Worm (Caenorhabditis elegans): ENCODE results near the gene C16C8.25.
"Not testable (repeated sequence)": the region's sequence is repeated elsewhere in the genome, so short reads cannot be mapped to it uniquely, and the experiment has no call there.

Gene C16C8.25

ce11 chrII:3461586-3461985, 12.6 kb downstream of the C16C8.25 start, which contains the start of gene C16C8.8:
Gene C16C8.8, minus strand, starts transcription at chrII:3461686.
- TF ChIP-seq him-1 (tag; optimal IDR thresholded peaks at IDR 0.05) (no peak), dao-5 (tag; optimal IDR thresholded peaks at IDR 0.05) (no peak), W03F9.2 (tag; optimal IDR thresholded peaks at IDR 0.05) (no peak)

ce11 chrII:3463097-3463496, 14.1 kb downstream of the C16C8.25 start, which contains the start of gene C16C8.9:
Gene C16C8.9, minus strand, starts transcription at chrII:3463197.
- TF ChIP-seq him-1 (tag; optimal IDR thresholded peaks at IDR 0.05) (no peak), dao-5 (tag; optimal IDR thresholded peaks at IDR 0.05) (no peak), W03F9.2 (tag; optimal IDR thresholded peaks at IDR 0.05) (no peak)

- not testable (repeated sequence) for TF ChIP-seq dao-5, W03F9.2, him-1 (tag; optimal IDR thresholded peaks at IDR 0.05)
Measured at ce11 chrII:3464580-3464979, 15.6 kb downstream of the C16C8.25 start, which contains the start of gene C16C8.10. Gene C16C8.10, minus strand, starts transcription at chrII:3464680.

DNA sequence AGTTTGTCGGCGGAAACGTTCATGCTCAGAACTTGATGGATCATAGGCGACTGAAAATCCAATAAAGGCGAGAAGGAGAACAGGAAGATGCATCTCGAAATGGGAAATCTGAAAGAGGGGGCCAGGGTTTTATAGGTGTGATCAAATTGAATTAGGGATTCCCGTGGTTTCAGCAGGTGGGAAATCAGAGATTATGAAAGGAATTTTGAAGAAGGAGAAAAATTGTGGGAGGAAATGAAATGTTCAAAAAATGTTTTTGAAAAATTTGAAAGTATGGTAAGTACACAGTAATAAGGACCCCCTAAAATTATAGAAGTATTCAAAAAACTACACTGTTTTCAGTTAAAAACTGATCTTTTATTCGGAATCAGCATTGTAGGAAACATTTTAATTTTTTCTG, 21.5 kb downstream of the C16C8.25 start, which contains the start of gene Y49F6B.20:
Gene Y49F6B.20 (minus strand): TSS at position 101 of the 400 bp plus-strand sequence.
- no peak for TF ChIP-seq dao-5 (tag; optimal IDR thresholded peaks at IDR 0.05)
- TF ChIP-seq W03F9.2 (tag; optimal IDR thresholded peaks at IDR 0.05): no peak
- TF ChIP-seq him-1 (tag; optimal IDR thresholded peaks at IDR 0.05): no peak

ce11 chrII:3471603-3472002, 22.6 kb downstream of the C16C8.25 start, which contains the start of gene Y49F6B.13:
Gene Y49F6B.13, minus strand, starts transcription at chrII:3471703.
- TF ChIP-seq him-1 (tag; optimal IDR thresholded peaks at IDR 0.05): no peak
- TF ChIP-seq dao-5 (tag; optimal IDR thresholded peaks at IDR 0.05): no peak

- TF ChIP-seq W03F9.2 (tag; optimal IDR thresholded peaks at IDR 0.05) (no peak), him-1 (tag; optimal IDR thresholded peaks at IDR 0.05) (no peak), dao-5 (tag; optimal IDR thresholded peaks at IDR 0.05) (no peak)
Measured at ce11 chrII:3472316-3472715, 23.3 kb downstream of the C16C8.25 start, which contains the start of gene Y49F6B.12. Gene Y49F6B.12, minus strand, starts transcription at chrII:3472416.

DNA sequence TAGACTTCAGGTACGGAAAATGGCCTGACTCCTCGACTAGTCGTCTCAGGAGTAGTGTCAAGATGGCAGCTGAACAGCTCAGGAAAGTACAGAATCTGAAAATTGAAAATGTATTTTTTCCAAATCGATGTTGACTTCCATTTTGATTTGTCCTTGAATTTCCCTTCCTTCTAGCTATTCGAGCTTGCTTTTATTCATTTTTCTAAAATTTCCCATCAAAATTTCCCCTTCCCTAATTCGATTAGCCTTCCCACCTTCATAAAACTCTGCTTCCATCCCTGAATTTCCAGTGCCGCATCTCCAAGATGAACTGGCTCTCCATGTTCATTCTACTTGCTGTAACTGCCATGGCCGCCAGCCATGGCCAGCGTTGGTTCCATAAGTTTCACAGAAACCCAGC, 23.8 kb downstream of the C16C8.25 start, which contains the start of gene Y49F6B.6:
Gene Y49F6B.6 (plus strand): TSS at position 301 of the 400 bp plus-strand sequence.
- TF ChIP-seq W03F9.2 (tag; optimal IDR thresholded peaks at IDR 0.05): no peak
- no peak for TF ChIP-seq him-1 (tag; optimal IDR thresholded peaks at IDR 0.05)
- TF ChIP-seq dao-5 (tag; optimal IDR thresholded peaks at IDR 0.05): no peak

DNA sequence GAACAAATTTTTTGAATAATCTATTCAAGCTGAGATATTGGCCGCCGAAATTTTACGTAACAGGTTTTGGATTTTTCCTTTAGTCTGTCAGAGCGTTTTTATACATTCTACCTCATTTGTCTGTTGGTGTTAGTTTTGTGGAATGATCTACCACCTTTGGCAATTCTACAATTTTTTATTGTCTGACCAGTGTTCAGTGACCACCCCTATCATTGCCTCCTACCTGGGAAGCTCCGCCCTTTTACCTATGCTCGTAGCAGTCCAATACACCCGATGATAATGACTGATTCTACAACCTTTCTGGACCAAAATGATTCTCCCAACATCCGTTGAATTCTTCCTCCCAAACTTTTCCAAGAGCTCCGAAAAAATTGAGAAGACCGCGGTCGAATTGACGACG, 24.7 kb downstream of the C16C8.25 start, which contains the start of gene sdz-32:
Gene sdz-32 (plus strand): TSS at position 301 of the 400 bp plus-strand sequence.
- TF ChIP-seq W03F9.2 (tag; optimal IDR thresholded peaks at IDR 0.05): no peak
- TF ChIP-seq dao-5 (tag; optimal IDR thresholded peaks at IDR 0.05): no peak
- TF ChIP-seq him-1 (tag; optimal IDR thresholded peaks at IDR 0.05): no peak

DNA sequence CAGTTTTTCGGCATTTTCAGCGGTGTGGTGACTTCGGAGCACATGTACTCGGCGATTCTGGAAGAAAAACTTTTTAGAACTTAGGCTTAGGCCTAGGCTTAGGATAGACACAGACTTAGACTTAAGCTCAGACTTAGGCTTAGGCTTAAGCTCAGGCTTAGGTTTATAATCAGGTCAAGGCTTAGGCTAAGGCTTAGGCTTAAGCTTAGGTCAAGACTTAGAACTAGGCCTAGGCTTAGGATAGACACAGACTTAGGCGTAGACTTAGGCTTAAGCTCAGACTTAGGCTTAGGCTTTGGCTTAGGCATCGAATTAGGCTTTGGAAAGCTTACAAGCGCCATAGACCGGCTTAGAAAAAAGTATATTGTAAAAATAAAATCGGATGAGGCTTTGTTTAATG, 27.5 kb downstream of the C16C8.25 start:
- TF ChIP-seq W03F9.2 (tag; optimal IDR thresholded peaks at IDR 0.05) (no peak), dao-5 (tag; optimal IDR thresholded peaks at IDR 0.05) (no peak), him-1 (tag; optimal IDR thresholded peaks at IDR 0.05) (no peak)

- no peak for TF ChIP-seq dao-5 (tag; optimal IDR thresholded peaks at IDR 0.05)
- no peak for TF ChIP-seq him-1 (tag; optimal IDR thresholded peaks at IDR 0.05)
- TF ChIP-seq W03F9.2 (tag; optimal IDR thresholded peaks at IDR 0.05): no peak
Measured at ce11 chrII:3477171-3477570, 28.1 kb downstream of the C16C8.25 start, which contains the start of gene fbxb-104. Gene fbxb-104, minus strand, starts transcription at chrII:3477271.

- TF ChIP-seq dao-5 (tag; optimal IDR thresholded peaks at IDR 0.05) (no peak), W03F9.2 (tag; optimal IDR thresholded peaks at IDR 0.05) (no peak), him-1 (tag; optimal IDR thresholded peaks at IDR 0.05) (no peak)
Measured at ce11 chrII:3481584-3481983, 32.6 kb downstream of the C16C8.25 start, which contains the start of gene Y49F6B.8. Gene Y49F6B.8, minus strand, starts transcription at chrII:3481684.

DNA sequence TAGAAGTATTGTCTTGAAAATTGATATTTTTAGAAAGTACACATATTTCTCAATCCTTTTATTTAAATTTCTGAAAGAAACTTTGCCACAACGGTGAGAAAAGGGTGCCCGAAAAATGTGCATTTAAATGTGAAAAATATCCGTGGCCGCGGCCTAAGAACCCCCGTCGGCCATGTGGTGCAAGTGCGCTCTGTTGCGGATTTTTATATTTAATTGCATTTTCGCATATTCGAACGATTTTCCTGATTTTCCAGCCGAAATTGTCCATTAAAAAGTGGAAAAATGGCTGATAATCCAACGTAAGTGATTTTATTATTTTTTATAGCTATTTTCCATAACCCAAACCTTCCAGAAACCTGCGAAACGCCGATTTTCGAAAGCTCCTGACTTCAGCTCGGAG, 33.2 kb downstream of the C16C8.25 start, which contains the start of gene smu-2:
Gene smu-2 (plus strand): TSS at position 178 of the 400 bp plus-strand sequence.
- no peak for TF ChIP-seq him-1 (tag; optimal IDR thresholded peaks at IDR 0.05)
- no peak for TF ChIP-seq W03F9.2 (tag; optimal IDR thresholded peaks at IDR 0.05)
- TF ChIP-seq dao-5 (tag; optimal IDR thresholded peaks at IDR 0.05): no peak

DNA sequence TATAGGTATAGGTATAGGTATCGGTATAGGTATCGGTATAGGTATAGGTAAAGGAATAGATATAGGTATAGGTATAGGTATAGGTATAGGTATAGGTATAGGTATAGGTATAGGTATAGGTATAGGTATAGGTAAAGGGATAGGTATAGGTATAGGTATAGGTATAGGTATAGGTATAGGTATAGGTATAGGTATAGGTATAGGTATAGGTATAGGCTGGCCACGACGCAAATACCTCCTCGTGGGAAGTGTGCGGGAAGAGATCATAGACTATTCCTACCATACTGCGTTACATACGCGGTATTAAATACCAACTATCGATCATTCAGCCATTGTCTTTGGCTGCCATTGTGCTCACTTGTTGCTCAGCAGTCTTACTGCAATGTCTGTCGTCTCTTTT, 41.8 kb downstream of the C16C8.25 start, which contains the start of gene fbxb-112:
Gene fbxb-112 (plus strand): TSS at position 301 of the 400 bp plus-strand sequence.
- not testable (repeated sequence) for TF ChIP-seq W03F9.2, dao-5, him-1 (tag; optimal IDR thresholded peaks at IDR 0.05)

DNA sequence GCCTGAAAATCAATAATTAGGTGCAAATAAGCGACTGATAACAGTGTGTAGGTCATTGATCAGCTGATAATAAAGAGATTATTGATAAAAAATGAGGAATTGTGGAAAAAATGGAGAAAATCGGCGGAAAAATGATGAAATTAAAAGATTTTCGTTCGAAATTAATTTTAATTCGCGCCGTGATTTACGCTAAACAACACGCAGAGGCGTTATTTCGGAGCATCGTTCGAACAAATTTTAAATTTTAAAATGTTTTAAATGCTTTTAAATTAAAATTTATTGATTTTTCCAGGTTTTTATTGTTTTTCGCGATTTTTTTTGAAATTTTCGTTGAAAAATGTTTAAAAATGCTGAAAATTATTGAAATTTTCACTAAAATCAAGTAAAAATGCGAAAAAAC, 50.4 kb downstream of the C16C8.25 start, which contains the start of gene Y49F6B.9:
Gene Y49F6B.9 (minus strand): TSS at position 2 of the 400 bp plus-strand sequence.
- TF ChIP-seq him-1 (tag; optimal IDR thresholded peaks at IDR 0.05): no peak
